Fruit fly (Drosophila melanogaster): ENCODE data around the gene Hpf1.

dm6 chr3R:5832345-5832981 is 40.8 kb downstream of the Hpf1 start:
- TF ChIP-seq Sry-δ (GFP tag; optimal IDR thresholded peaks at IDR 0.05) = no peak
- no peak for TF ChIP-seq CG6654 (GFP tag; optimal IDR thresholded peaks at IDR 0.05)
- TF ChIP-seq Pdp1 (GFP tag; optimal IDR thresholded peaks at IDR 0.05) = no peak
- no peak for TF ChIP-seq gem (tag; optimal IDR thresholded peaks at IDR 0.05)

Measured in whole organism, embryonic.